Worm (Caenorhabditis elegans) whole organism, midembryonic: ENCODE measurements around the gene R11D1.2.

Experiments
- T22C8.4 ChIP-seq: fragments of 200-800 bp; sonication (Bioruptor generic); IDR thresholded peaks from 2 replicates; pipeline ENCODE4 v1.3.6; 2022; ENCODE audit warnings: missing genetic modification characterization, missing compliant biosample characterization
- cog-1 ChIP-seq: sonication (generic microtip); optimal IDR thresholded peaks from 2 replicates; lab custom pipeline; 2016; ENCODE audit warnings: missing genetic modification characterization, missing compliant biosample characterization
- flt-1 ChIP-seq: fragments of 200-800 bp; sonication (Bioruptor generic); IDR thresholded peaks from 2 replicates; pipeline ENCODE4 v1.3.6; 2022; ENCODE audit warnings: missing genetic modification characterization, missing compliant biosample characterization
- klf-2 ChIP-seq: fragments of 200-800 bp; sonication (Bioruptor generic); conservative IDR thresholded peaks from 2 replicates; pipeline ENCODE4 v1.3.6; 2022; ENCODE audit warnings: missing genetic modification reagents, missing genetic modification characterization, missing compliant biosample characterization
- ref-1 ChIP-seq: fragments of 200-800 bp; sonication (Bioruptor generic); conservative IDR thresholded peaks from 2 replicates; pipeline ENCODE4 v1.3.6; 2022; ENCODE audit warnings: missing genetic modification reagents, missing genetic modification characterization, missing compliant biosample characterization
- tab-1 ChIP-seq: fragments of 200-800 bp; sonication (Bioruptor generic); IDR thresholded peaks from 2 replicates; pipeline ENCODE4 v1.3.6; 2022; ENCODE audit warnings: missing genetic modification characterization, missing compliant biosample characterization

DNA sequence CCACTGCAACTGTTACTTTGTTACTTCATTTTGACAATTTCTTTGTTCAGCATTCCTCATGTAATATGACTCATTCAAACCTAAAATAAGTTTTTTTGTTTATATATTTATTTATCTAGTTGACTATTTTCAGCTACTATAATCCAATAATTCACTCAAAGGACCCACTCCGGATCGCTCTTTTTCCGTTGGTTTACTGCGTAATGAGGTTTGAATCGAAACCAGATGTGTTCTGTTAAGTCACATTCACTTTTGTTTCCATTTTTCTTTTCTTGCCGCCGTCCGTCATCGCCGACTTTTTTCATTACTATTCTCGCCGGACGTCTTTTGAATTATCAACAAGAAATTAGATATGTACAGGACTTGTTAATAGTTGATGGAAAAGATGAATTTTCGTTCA, 45.0 kb upstream of the R11D1.2 start:
- TF ChIP-seq ref-1 (GFP tag; lab: Robert Waterston, UW), result no peak
- no peak for TF ChIP-seq klf-2 (GFP tag; lab: Robert Waterston, UW)
- TF ChIP-seq tab-1, result no peak
- no peak for TF ChIP-seq flt-1
- TF ChIP-seq T22C8.4 (GFP tag; lab: Robert Waterston, UW), result no peak
- TF ChIP-seq cog-1 (tag; lab: Kevin White, UChicago), result no peak
